Fruit fly (Drosophila melanogaster) whole organism, pupa: ENCODE data around the gene Rab3GAP1.

Source experiments
- CG14655 ChIP-seq: fragments of 200-800 bp; sonication (Bioruptor generic); optimal IDR thresholded peaks from 3 replicates; lab custom pipeline; 2017; ENCODE audit warnings: mild to moderate bottlenecking, missing biosample characterization, missing genetic modification reagents, missing genetic modification characterization
- CG8301 ChIP-seq: fragments of 200-800 bp; sonication (Bioruptor generic); optimal IDR thresholded peaks from 2 replicates; lab custom pipeline; 2018; ENCODE audit warnings: missing biosample characterization, mild to moderate bottlenecking, missing genetic modification characterization

- TF ChIP-seq CG8301 (peak; percentile 24), CG14655 (GFP tag; lab: Kevin White, UChicago) (peak; percentile 17)
Measured at dm6 chr2L:1568631-1569030, 42.3 kb downstream of the Rab3GAP1 start.
